Worm (Caenorhabditis elegans): Measurements from ENCODE around the gene add-1.
A peak's percentile ranks its signal among the peaks of the same experiment; 100 is the strongest.

The add-1 gene

DNA sequence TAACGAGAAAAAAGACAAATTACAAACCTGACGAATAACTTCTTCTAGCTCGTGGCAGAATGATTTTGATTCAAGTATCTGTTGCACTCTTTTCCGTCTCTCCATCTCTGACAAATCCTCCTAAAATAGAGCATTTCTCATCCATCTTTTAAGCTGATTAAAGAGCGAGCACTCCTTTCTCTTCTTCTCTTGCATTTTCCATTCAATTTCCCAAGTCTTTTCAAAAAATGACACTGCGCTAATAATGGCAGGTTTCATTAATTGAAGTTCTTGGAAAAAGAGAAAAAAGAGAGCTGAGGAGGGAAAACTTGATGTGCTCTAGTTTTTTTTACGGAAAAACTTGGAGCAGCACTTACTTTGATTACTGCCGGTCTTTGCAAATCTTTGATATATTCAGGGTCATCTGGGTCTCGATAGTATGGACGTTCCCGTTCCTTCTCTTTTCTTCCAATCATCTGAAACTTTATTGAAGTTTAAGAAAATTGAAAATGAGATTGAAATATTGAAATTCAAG lies at the start of gene add-1:
add-1 (minus strand) TSS at position 464 of the 514 bp plus-strand sequence.
- TF ChIP-seq zag-1 (tag; optimal IDR thresholded peaks at IDR 0.05) (no peak), unc-39 (tag; optimal IDR thresholded peaks at IDR 0.05) (no peak), fos-1 (tag; optimal IDR thresholded peaks at IDR 0.05) (no peak), pha-4 (tag; optimal IDR thresholded peaks at IDR 0.05) (no peak), ztf-11 (tag; optimal IDR thresholded peaks at IDR 0.05) (no peak), lin-15B (tag; optimal IDR thresholded peaks at IDR 0.05) (no peak), skn-1 (tag; optimal IDR thresholded peaks at IDR 0.05) (no peak), nhr-28 (tag; optimal IDR thresholded peaks at IDR 0.05) (no peak), nhr-237 (tag; optimal IDR thresholded peaks at IDR 0.05) (no peak), sea-2 (GFP tag; optimal IDR thresholded peaks at IDR 0.05) (no peak), pqm-1 (tag; optimal IDR thresholded peaks at IDR 0.05) (no peak), ceh-9 (tag; optimal IDR thresholded peaks at IDR 0.05) (no peak)

ce11 chrX:4905804-4906203 lies 46.0 kb upstream of the add-1 start, which contains the start of gene K05B2.2:
TSS of gene K05B2.2 (plus strand) at chrX:4906081.
- TF ChIP-seq elt-2 (tag; optimal IDR thresholded peaks at IDR 0.05) (peak; percentile 80), pqm-1 (tag; optimal IDR thresholded peaks at IDR 0.05) (peak; percentile 45), jun-1 (tag; optimal IDR thresholded peaks at IDR 0.05) (no peak)

DNA sequence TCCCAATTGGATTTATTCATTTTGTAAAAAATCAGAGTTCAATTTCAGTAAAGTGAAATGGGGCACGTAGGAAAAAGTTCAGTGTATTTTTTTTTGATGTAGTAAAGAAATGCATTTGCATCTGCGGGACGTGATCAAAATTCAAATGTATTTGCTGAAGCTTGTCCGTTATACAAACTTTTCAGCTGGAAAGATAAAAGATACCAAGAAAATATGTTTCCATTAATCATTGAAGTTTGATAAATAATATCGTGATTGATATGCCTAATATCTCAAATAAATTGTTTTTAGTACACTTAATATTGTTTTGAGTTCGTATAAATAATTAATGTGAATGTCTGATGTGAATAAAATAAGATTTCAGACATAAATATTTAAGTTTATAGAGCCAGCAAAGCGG lies 42.5 kb upstream of the add-1 start:
- TF ChIP-seq hmg-11 (tag; optimal IDR thresholded peaks at IDR 0.05), result no peak
- TF ChIP-seq aly-2 (tag; optimal IDR thresholded peaks at IDR 0.05), result no peak
- TF ChIP-seq nhr-67 (tag; optimal IDR thresholded peaks at IDR 0.05), result no peak
- TF ChIP-seq eor-1 (tag; optimal IDR thresholded peaks at IDR 0.05), result no peak
- TF ChIP-seq ceh-82 (tag; optimal IDR thresholded peaks at IDR 0.05), result no peak
- TF ChIP-seq nfya-1 (tag; optimal IDR thresholded peaks at IDR 0.05; ENCODE audit: insufficient read depth), result no peak
- no peak for TF ChIP-seq R02D3.7 (tag; optimal IDR thresholded peaks at IDR 0.05)
- TF ChIP-seq elt-2 (tag; optimal IDR thresholded peaks at IDR 0.05), result no peak

DNA sequence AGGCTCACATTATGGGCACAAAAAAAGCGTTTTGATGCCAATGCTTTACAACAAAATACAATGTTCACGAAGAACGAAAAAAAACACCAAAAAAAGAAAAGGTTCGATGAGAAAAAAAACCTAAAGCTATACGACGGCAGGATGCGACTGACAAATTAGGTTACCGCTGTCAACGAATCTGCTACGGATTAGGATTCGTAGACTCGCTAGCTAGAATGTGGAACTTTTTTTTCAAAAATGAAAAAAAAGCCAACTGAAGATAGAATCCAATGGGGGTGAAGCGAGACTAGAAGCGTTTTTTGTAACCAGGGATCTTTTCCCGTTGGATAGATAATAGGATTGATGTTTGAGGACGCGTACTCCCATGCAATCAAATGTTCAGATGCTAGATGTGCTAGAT lies 42.1 kb upstream of the add-1 start:
- no peak for TF ChIP-seq ceh-16 (tag; optimal IDR thresholded peaks at IDR 0.05)
- no peak for TF ChIP-seq lsy-12 (tag; optimal IDR thresholded peaks at IDR 0.05)
- no peak for TF ChIP-seq elt-3 (tag; optimal IDR thresholded peaks at IDR 0.05)
- TF ChIP-seq elt-2 (tag; optimal IDR thresholded peaks at IDR 0.05), result no peak
- TF ChIP-seq sea-2 (GFP tag; optimal IDR thresholded peaks at IDR 0.05), result no peak
- no peak for TF ChIP-seq nhr-77 (tag; optimal IDR thresholded peaks at IDR 0.05)
- TF ChIP-seq fkh-10 (GFP tag; optimal IDR thresholded peaks at IDR 0.05), result peak; percentile 89

- TF ChIP-seq ceh-28 (tag; optimal IDR thresholded peaks at IDR 0.05) (no peak), nhr-12 (tag; optimal IDR thresholded peaks at IDR 0.05) (no peak), ama-1 (optimal IDR thresholded peaks at IDR 0.05) (no peak), sea-2 (GFP tag; optimal IDR thresholded peaks at IDR 0.05) (no peak), nfya-1 (tag; optimal IDR thresholded peaks at IDR 0.05; ENCODE audit: insufficient read depth) (no peak), lin-39 (tag; optimal IDR thresholded peaks at IDR 0.05) (no peak), elt-2 (tag; optimal IDR thresholded peaks at IDR 0.05) (no peak), nhr-23 (tag; optimal IDR thresholded peaks at IDR 0.05) (no peak), nhr-11 (tag; optimal IDR thresholded peaks at IDR 0.05) (no peak), fkh-2 (tag; optimal IDR thresholded peaks at IDR 0.05) (no peak), nhr-25 (tag; optimal IDR thresholded peaks at IDR 0.05) (no peak), R02D3.7 (tag; optimal IDR thresholded peaks at IDR 0.05) (no peak), skn-1 (tag; optimal IDR thresholded peaks at IDR 0.05) (no peak)
Measured at ce11 chrX:4900685-4901084, 40.8 kb upstream of the add-1 start, which contains the start of gene T07F12.4. TSS of gene T07F12.4 (minus strand) at chrX:4900814.

- TF ChIP-seq pha-4 (tag; optimal IDR thresholded peaks at IDR 0.05) (peak; percentile 54), elt-2 (tag; optimal IDR thresholded peaks at IDR 0.05) (peak; percentile 52), hmg-11 (tag; optimal IDR thresholded peaks at IDR 0.05) (peak; percentile 44), nfya-1 (tag; optimal IDR thresholded peaks at IDR 0.05; ENCODE audit: insufficient read depth) (peak; percentile 38), fkh-2 (tag; optimal IDR thresholded peaks at IDR 0.05) (no peak)
Measured at ce11 chrX:4899623-4900022, 39.8 kb upstream of the add-1 start.

Measured in whole organism, L3 larva.